Worm (Caenorhabditis elegans): ENCODE measurements around the gene znf-622.

znf-622 gene

ce11 chrIII:6361560-6361959, 19.9 kb upstream of the znf-622 start (continued):
- TF ChIP-seq rpc-1 (optimal IDR thresholded peaks at IDR 0.05) (no peak), rpc-1 (tag; optimal IDR thresholded peaks at IDR 0.05) (no peak), tlf-1 (GFP tag; optimal IDR thresholded peaks at IDR 0.05) (peak; percentile 11), sdz-38 (tag; optimal IDR thresholded peaks at IDR 0.05) (no peak), ccch-3 (GFP tag; optimal IDR thresholded peaks at IDR 0.05) (no peak), B0035.1 (tag; optimal IDR thresholded peaks at IDR 0.05) (no peak), K11D2.4 (GFP tag; IDR thresholded peaks at IDR 0.05) (no peak), nfyb-1 (GFP tag; IDR thresholded peaks at IDR 0.05) (0 out of 2 replicates have a peak, but pooled peaks have one; percentile 10), ceh-58 (GFP tag; IDR thresholded peaks at IDR 0.05) (no peak)

DNA sequence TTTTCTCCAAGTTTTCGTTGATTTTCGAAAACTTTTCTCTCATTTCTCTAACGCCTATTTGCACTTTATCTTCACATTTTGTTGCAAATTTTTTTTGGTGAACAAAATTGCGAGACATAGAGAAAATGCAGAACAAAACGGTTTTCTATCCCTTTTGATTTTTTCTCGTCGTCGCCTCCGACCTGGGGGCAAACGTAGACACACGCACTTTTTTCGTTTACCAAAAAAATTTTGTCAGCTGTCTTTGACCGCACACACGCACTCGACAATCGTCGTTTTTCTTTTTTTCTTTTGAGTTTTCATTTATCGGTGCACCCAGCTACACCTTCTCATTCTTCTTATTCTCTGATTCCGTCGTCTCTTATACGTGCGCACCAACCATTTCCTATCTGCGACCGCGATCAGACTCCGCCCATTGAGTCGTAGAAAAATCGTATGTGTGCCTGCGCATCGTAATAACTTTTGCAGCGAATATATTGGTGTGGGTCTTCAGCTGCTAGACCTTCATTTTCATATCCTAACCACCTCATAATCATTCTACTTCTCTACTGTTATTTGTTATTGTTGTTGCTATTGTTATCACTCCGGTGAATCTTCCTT, 19.0 kb upstream of the znf-622 start:
- no peak for TF ChIP-seq F39B2.1 (GFP tag; IDR thresholded peaks at IDR 0.05)
- TF ChIP-seq nfya-2 (GFP tag; IDR thresholded peaks at IDR 0.05): no peak
- peak; percentile 24 for TF ChIP-seq repo-1 (tag; optimal IDR thresholded peaks at IDR 0.05)
- TF ChIP-seq rcor-1 (GFP tag; IDR thresholded peaks at IDR 0.05): no peak
- no peak for TF ChIP-seq C17E4.6 (GFP tag; IDR thresholded peaks at IDR 0.05)
- TF ChIP-seq lin-40 (tag; optimal IDR thresholded peaks at IDR 0.05): peak; percentile 53
- TF ChIP-seq somi-1 (GFP tag; optimal IDR thresholded peaks at IDR 0.05): peak; percentile 65
- peak; percentile 58 for TF ChIP-seq nhr-80 (tag; optimal IDR thresholded peaks at IDR 0.05)
- no peak for TF ChIP-seq sea-2 (GFP tag; IDR thresholded peaks at IDR 0.05)
- peak; percentile 61 for TF ChIP-seq ztf-26 (tag; optimal IDR thresholded peaks at IDR 0.05)
- no peak for TF ChIP-seq ceh-100 (GFP tag; IDR thresholded peaks at IDR 0.05)
- no peak for TF ChIP-seq let-607 (tag; optimal IDR thresholded peaks at IDR 0.05)
- no peak for TF ChIP-seq lin-54 (GFP tag; optimal IDR thresholded peaks at IDR 0.05)
- no peak for TF ChIP-seq aptf-2 (GFP tag; conservative IDR thresholded peaks at IDR 0.05)
- TF ChIP-seq lir-1 (GFP tag; conservative IDR thresholded peaks at IDR 0.05): no peak
- no peak for TF ChIP-seq efl-1 (GFP tag; optimal IDR thresholded peaks at IDR 0.05)
- no peak for TF ChIP-seq mcd-1 (GFP tag; IDR thresholded peaks at IDR 0.05)
- TF ChIP-seq lin-26 (GFP tag; IDR thresholded peaks at IDR 0.05): 0 out of 2 replicates have a peak, but pooled peaks have one; percentile 28
- no peak for TF ChIP-seq tbp1 (GFP tag; optimal IDR thresholded peaks at IDR 0.05)
- TF ChIP-seq mel-28 (tag; optimal IDR thresholded peaks at IDR 0.05; ENCODE audit: borderline replicate concordance): no peak

DNA sequence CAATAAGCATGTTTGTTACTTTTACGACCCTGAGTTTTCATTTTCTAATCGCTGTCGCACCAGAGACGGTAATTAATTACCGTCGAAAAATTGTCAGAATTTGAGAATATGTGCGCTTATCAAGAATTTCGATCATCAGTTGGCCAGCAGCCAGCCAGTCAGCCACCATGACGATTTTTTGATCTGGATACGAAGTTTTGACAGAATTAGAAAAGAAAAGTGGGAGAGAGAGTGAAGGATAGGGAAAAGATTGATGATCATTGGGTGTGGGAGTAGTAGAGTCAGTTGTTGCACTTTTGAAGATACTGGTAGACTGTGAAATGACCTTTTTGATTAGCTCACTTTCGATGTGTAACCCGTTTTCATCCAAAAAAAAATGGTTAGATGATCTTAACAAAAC, 17.0 kb upstream of the znf-622 start:
- no peak for TF ChIP-seq athp-1 (tag; optimal IDR thresholded peaks at IDR 0.05)
- TF ChIP-seq die-1 (tag; optimal IDR thresholded peaks at IDR 0.05): no peak
- TF ChIP-seq pha-4 (tag; optimal IDR thresholded peaks at IDR 0.05): no peak
- TF ChIP-seq egrh-3 (GFP tag; IDR thresholded peaks at IDR 0.05): no peak
- no peak for TF ChIP-seq madf-10 (tag; optimal IDR thresholded peaks at IDR 0.05)
- TF ChIP-seq sdz-38 (tag; optimal IDR thresholded peaks at IDR 0.05): no peak
- no peak for TF ChIP-seq chd-7 (tag; optimal IDR thresholded peaks at IDR 0.05)
- no peak for TF ChIP-seq ztf-28 (GFP tag; IDR thresholded peaks at IDR 0.05)
- no peak for TF ChIP-seq Y53G8AR.9 (GFP tag; conservative IDR thresholded peaks at IDR 0.05)
- TF ChIP-seq mes-4 (tag; optimal IDR thresholded peaks at IDR 0.05): no peak

Data from whole organism, young adult.